Fruit fly (Drosophila melanogaster) whole organism, prepupa: ENCODE data around the gene jim.

Experiments
- CG3032 ChIP-seq: fragments of 200-800 bp; optimal IDR thresholded peaks from 2 replicates; lab custom pipeline; 2019; ENCODE audit warnings: missing biosample characterization, mild to moderate bottlenecking, missing genetic modification characterization, moderate library complexity
- CG8632 ChIP-seq: fragments of 200-800 bp; sonication (Bioruptor generic); optimal IDR thresholded peaks from 3 replicates; lab custom pipeline; 2016; ENCODE audit warnings: missing biosample characterization, missing genetic modification characterization
- Eip93F ChIP-seq: fragments of 200-800 bp; sonication (Bioruptor generic); optimal IDR thresholded peaks from 2 replicates; lab custom pipeline; 2016; ENCODE audit warnings: missing biosample characterization, mild to moderate bottlenecking, missing genetic modification characterization
- Hr39 ChIP-seq: fragments of 200-800 bp; sonication (Bioruptor generic); optimal IDR thresholded peaks from 2 replicates; lab custom pipeline; 2016; ENCODE audit warnings: missing biosample characterization, missing genetic modification characterization
- Lpt ChIP-seq: fragments of 200-800 bp; sonication (Bioruptor generic); optimal IDR thresholded peaks from 3 replicates; lab custom pipeline; 2016; ENCODE audit warnings: missing biosample characterization, missing genetic modification characterization
- Sox15 ChIP-seq: fragments of 200-800 bp; sonication (Bioruptor generic); optimal IDR thresholded peaks from 3 replicates; lab custom pipeline; 2016; ENCODE audit warnings: missing biosample characterization, missing genetic modification characterization
- dac ChIP-seq: fragments of 200-800 bp; sonication (Bioruptor generic); optimal IDR thresholded peaks from 2 replicates; lab custom pipeline; 2017; ENCODE audit warnings: missing biosample characterization, mild to moderate bottlenecking, missing genetic modification characterization

DNA sequence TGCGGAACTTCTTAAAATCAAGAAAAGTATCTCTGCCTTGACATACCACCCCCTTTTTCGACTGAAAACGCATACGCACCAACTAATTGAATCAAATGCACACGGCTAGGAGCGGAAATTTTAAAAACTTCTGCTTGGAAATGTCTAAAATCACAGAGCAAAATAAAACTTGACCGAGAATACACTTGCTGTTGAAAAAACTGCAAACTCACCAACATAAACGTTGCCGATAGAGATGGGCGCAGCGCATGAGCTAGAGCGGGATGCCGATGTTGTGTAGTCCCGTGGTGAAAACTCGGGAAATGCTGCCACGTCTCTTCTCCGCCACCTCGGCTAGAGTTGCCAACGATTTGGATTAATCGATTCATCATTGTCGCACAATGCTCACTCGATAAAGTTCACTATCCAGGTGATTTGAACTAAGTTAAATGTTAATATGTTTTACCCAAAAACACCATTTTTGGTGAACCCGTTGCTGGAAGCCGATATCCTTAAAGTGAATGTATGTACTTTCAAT, 36.9 kb upstream of the jim start, which contains the start of the genes CG11109 and Arf1:
- no peak for TF ChIP-seq Hr39 (GFP tag; lab: Kevin White, UChicago)
- TF ChIP-seq dac (GFP tag; lab: Kevin White, UChicago) = no peak
- no peak for TF ChIP-seq CG3032 (tag; lab: Kevin White, UChicago)
- TF ChIP-seq Sox15 (GFP tag; lab: Kevin White, UChicago) = no peak
- TF ChIP-seq CG8632 = no peak
- TF ChIP-seq Lpt (GFP tag; lab: Kevin White, UChicago) = no peak
- no peak for TF ChIP-seq Eip93F (GFP tag; lab: Kevin White, UChicago)
